Fruit fly (Drosophila melanogaster) whole organism, prepupa: ENCODE measurements around the gene mas.

ENCODE experiments used
- CG1621 ChIP-seq: fragments of 200-800 bp; sonication (Bioruptor generic); optimal IDR thresholded peaks from 3 replicates; lab custom pipeline; 2018; ENCODE audit warnings: missing biosample characterization, mild to moderate bottlenecking, missing genetic modification characterization
- CG6808 ChIP-seq: fragments of 200-800 bp; sonication (Bioruptor generic); optimal IDR thresholded peaks from 3 replicates; lab custom pipeline; 2017; ENCODE audit warnings: missing biosample characterization, missing genetic modification characterization, mild to moderate bottlenecking, moderate library complexity, missing genetic modification reagents
- Eip93F ChIP-seq: fragments of 200-800 bp; sonication (Bioruptor generic); optimal IDR thresholded peaks from 2 replicates; lab custom pipeline; 2016; ENCODE audit warnings: missing biosample characterization, mild to moderate bottlenecking, missing genetic modification characterization
- Hr38 ChIP-seq: sonication (Bioruptor generic); optimal IDR thresholded peaks from 2 replicates; lab custom pipeline; 2016; ENCODE audit warnings: missing biosample characterization, missing genetic modification characterization
- Hr4 ChIP-seq: fragments of 200-800 bp; sonication (Bioruptor generic); optimal IDR thresholded peaks from 3 replicates; lab custom pipeline; 2016; ENCODE audit warnings: missing biosample characterization, missing genetic modification characterization
- OdsH ChIP-seq: fragments of 200-800 bp; sonication (Bioruptor generic); optimal IDR thresholded peaks from 3 replicates; lab custom pipeline; 2016; ENCODE audit warnings: missing biosample characterization, missing genetic modification characterization
- Smox ChIP-seq: fragments of 200-800 bp; sonication (Bioruptor generic); optimal IDR thresholded peaks from 3 replicates; lab custom pipeline; 2016; ENCODE audit warnings: missing biosample characterization, missing genetic modification characterization
- acj6 ChIP-seq: fragments of 200-800 bp; sonication (Bioruptor generic); optimal IDR thresholded peaks from 3 replicates; lab custom pipeline; 2016; ENCODE audit warnings: missing biosample characterization, missing genetic modification characterization
- svp ChIP-seq: fragments of 200-800 bp; sonication (Bioruptor generic); peaks from one replicate; lab custom pipeline; 2016; ENCODE audit warnings: missing biosample characterization, missing genetic modification characterization
- vri ChIP-seq: fragments of 200-800 bp; sonication (Bioruptor generic); optimal IDR thresholded peaks from 3 replicates; lab custom pipeline; 2016; ENCODE audit warnings: missing biosample characterization, mild to moderate bottlenecking, missing genetic modification characterization

mas gene

dm6 chr3L:4115701-4116100, 51.6 kb downstream of the mas start:
- TF ChIP-seq CG6808 (GFP tag; lab: Kevin White, UChicago): no peak
- TF ChIP-seq OdsH (GFP tag; lab: Kevin White, UChicago): no peak
- peak; percentile 74 for TF ChIP-seq Eip93F (GFP tag; lab: Kevin White, UChicago)
- TF ChIP-seq acj6 (GFP tag; lab: Kevin White, UChicago): no peak
- peak; percentile 25 for TF ChIP-seq vri (GFP tag; lab: Kevin White, UChicago)
- no peak for TF ChIP-seq Hr4 (GFP tag; lab: Kevin White, UChicago)
- TF ChIP-seq svp (GFP tag; lab: Kevin White, UChicago): peak; percentile 16

DNA sequence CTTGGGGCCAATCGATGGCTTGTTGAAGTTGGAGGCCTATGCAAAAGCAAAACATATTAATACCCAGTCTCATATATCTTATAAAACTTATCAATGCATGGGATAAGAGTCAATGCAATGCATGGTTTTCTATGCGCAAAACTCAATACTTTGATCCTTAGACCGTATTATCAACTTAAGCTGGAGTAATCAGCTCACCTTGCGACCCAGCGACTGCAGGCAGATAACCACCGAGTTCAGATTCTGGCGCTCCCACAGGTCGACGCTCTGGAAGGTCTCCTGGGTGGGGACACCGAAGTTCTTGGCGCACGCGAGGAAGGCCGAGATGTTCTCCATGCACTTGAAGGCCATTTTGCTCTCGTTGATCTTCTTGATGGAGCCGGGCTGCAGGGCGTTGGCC, 52.2 kb downstream of the mas start:
- TF ChIP-seq Hr38 (GFP tag; lab: Kevin White, UChicago): no peak
- TF ChIP-seq svp (GFP tag; lab: Kevin White, UChicago): peak; percentile 97
- TF ChIP-seq, all 60 proteins: peak for 1

dm6 chr3L:4113998-4114397, 53.3 kb downstream of the mas start:
- TF ChIP-seq CG1621 (no peak), svp (GFP tag; lab: Kevin White, UChicago) (peak; percentile 64), Smox (GFP tag; lab: Kevin White, UChicago) (no peak)
